Worm (Caenorhabditis elegans) whole organism, mixed stage, embryonic: ENCODE results near the gene ZK863.8.

Experiments used
- blmp-1 ChIP-seq: fragments of 150-350 bp; optimal IDR thresholded peaks from 2 replicates; lab custom pipeline; 2014; ENCODE audit warnings: missing biosample characterization, missing genetic modification characterization
- ces-1 ChIP-seq: fragments of 150-350 bp; optimal IDR thresholded peaks from 2 replicates; lab custom pipeline; 2014; ENCODE audit warnings: missing biosample characterization, missing genetic modification reagents, missing genetic modification characterization
- lsy-2 ChIP-seq: fragments of 150-350 bp; optimal IDR thresholded peaks from 2 replicates; lab custom pipeline; 2014; ENCODE audit warnings: missing biosample characterization, missing genetic modification characterization
- mep-1 ChIP-seq: fragments of 150-350 bp; optimal IDR thresholded peaks from 2 replicates; lab custom pipeline; 2017; ENCODE audit warnings: missing biosample characterization, missing genetic modification reagents, missing genetic modification characterization, inconsistent platforms
- nhr-12 ChIP-seq: fragments of 150-350 bp; optimal IDR thresholded peaks from 2 replicates; lab custom pipeline; 2014; ENCODE audit warnings: missing biosample characterization, missing genetic modification characterization
- snpc-4 ChIP-seq: fragments of 150-350 bp; optimal IDR thresholded peaks from 2 replicates; lab custom pipeline; 2014; ENCODE audit warnings: missing biosample characterization, missing genetic modification characterization
- unc-39 ChIP-seq: fragments of 150-350 bp; optimal IDR thresholded peaks from 2 replicates; lab custom pipeline; 2014; ENCODE audit warnings: missing biosample characterization, missing genetic modification characterization
- ztf-11 ChIP-seq: fragments of 150-350 bp; optimal IDR thresholded peaks from 2 replicates; lab custom pipeline; 2014; ENCODE audit warnings: missing biosample characterization, missing genetic modification characterization

DNA sequence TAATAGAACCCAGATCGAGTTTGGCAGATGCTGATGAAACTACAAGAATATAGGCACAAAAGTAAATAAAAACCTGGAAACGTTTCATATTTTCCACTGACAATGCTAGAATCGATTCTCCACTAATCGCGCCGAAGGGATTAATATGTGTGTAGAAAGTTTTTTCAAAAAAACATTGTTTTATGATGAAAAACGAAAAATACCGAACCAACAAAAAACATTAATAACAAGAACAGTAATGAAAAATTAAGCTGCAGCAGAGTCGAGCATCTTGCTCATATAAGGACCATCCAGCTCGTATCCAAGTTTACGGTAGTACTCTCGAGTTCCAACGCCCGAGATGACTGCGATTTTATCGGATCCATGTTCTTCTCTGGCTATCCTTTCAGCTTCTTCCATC lies 8.0 kb downstream of the ZK863.8 start, which contains the start of gene clec-224:
- TF ChIP-seq snpc-4 (tag; lab: Kevin White, UChicago) (no peak), lsy-2 (tag; lab: Kevin White, UChicago) (no peak), unc-39 (no peak), ztf-11 (tag; lab: Kevin White, UChicago) (no peak), blmp-1 (no peak), ces-1 (no peak), nhr-12 (tag; lab: Kevin White, UChicago) (no peak), mep-1 (tag; lab: Kevin White, UChicago) (no peak)
